Worm (Caenorhabditis elegans): ENCODE results near the gene Y57A10A.24.

Y57A10A.24 gene

DNA sequence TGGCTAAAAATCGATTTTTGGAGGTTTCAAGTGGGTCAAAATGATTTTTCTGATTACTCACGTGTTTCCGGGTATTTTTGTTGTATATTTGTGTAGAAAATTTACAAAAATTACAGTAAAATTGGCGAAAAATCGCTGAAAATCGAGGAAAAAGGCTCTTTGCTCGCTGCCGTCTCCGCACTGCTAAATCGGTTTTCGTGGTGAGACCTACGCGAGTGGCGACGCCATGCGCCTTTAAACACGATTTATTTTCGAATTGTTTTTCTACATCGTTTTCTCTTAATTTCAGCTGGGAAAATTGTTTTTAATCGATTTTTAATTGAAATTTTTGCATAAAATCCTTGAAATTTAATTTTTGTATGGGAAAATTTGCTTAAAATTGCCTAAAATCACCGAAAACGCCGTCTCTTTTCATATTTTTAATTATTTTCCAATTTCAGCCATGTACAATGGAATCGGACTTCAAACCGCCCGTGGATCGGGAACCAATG, 17.8 kb upstream of the Y57A10A.24 start, which contains the start of the genes pqn-87 and rsr-2:
Gene pqn-87 (minus strand): TSS at position 171 of the 491 bp plus-strand sequence.
Gene rsr-2 (plus strand): TSS at position 441 of the 491 bp plus-strand sequence.
- TF ChIP-seq odd-2 (tag; optimal IDR thresholded peaks at IDR 0.05) (no peak), ceh-19 (GFP tag; optimal IDR thresholded peaks at IDR 0.05) (no peak), hlh-30 (tag; optimal IDR thresholded peaks at IDR 0.05; ENCODE audit: insufficient read depth) (no peak), C38D4.7 (GFP tag; optimal IDR thresholded peaks at IDR 0.05) (no peak), Y22D7AL.16 (tag; optimal IDR thresholded peaks at IDR 0.05) (no peak), zip-5 (tag; optimal IDR thresholded peaks at IDR 0.05) (no peak)

DNA sequence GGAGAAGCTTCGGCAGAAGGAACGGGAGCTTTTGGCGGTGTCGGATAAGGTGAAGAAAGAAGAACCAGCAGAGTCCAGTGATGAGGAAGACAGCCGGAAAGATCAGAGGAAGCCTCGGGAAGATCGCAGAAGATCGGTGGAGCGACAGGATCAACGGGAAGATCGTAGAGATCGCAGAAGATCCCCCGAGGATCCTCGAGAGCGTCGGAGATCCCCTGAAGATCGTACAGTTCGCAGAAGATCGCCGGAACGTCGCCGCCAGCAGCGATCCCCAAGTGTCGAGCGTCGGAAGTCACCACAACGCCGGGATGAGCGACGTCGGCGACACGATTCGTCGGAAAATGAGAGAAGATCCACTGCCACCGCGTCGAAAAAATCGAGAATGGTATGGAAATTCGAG, 16.6 kb upstream of the Y57A10A.24 start:
- TF ChIP-seq fkh-6 (tag; optimal IDR thresholded peaks at IDR 0.05) (no peak), ceh-34 (tag; optimal IDR thresholded peaks at IDR 0.05) (no peak), pros-1 (tag; optimal IDR thresholded peaks at IDR 0.05) (no peak), ahr-1 (tag; optimal IDR thresholded peaks at IDR 0.05) (no peak), pat-9 (tag; optimal IDR thresholded peaks at IDR 0.05) (no peak), odd-2 (tag; optimal IDR thresholded peaks at IDR 0.05) (no peak), ceh-45 (GFP tag; IDR thresholded peaks at IDR 0.05) (no peak), tbx-7 (tag; optimal IDR thresholded peaks at IDR 0.05) (no peak), syd-9 (tag; optimal IDR thresholded peaks at IDR 0.05) (no peak), elt-2 (tag; optimal IDR thresholded peaks at IDR 0.05) (no peak), elt-4 (tag; optimal IDR thresholded peaks at IDR 0.05) (no peak), sox-2 (GFP tag; IDR thresholded peaks at IDR 0.05) (no peak), ceh-6 (GFP tag; optimal IDR thresholded peaks at IDR 0.05) (no peak), hlh-15 (tag; optimal IDR thresholded peaks at IDR 0.05) (no peak), ceh-31 (tag; optimal IDR thresholded peaks at IDR 0.05) (no peak)

DNA sequence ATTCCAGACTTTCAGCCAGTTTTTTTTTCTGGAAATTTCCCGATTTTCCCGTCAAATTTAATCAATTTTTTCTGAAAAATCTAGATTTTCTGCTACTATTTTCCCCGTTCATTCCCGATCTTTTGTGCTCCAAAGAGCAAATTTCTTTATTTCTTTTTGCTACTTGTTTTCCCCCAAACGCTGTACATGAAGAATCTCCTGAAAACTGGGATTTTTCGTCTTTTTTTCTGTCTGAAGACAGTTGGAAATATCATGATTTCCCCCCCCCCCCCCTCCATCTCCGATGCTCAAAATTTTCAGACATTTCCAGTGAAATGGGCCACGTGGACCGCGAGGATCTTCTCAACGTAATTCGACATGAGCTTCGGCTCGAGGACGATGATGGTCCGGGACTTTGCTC, 14.7 kb upstream of the Y57A10A.24 start, which contains the start of gene sinh-1:
Gene sinh-1 (plus strand): TSS at position 301 of the 400 bp plus-strand sequence.
- TF ChIP-seq ref-2 (tag; optimal IDR thresholded peaks at IDR 0.05) (no peak), ceh-9 (tag; optimal IDR thresholded peaks at IDR 0.05) (no peak), ceh-24 (tag; optimal IDR thresholded peaks at IDR 0.05) (no peak), zip-5 (tag; optimal IDR thresholded peaks at IDR 0.05) (no peak), ceh-22 (tag; optimal IDR thresholded peaks at IDR 0.05) (no peak), elt-2 (tag; optimal IDR thresholded peaks at IDR 0.05) (no peak), syd-9 (tag; optimal IDR thresholded peaks at IDR 0.05) (no peak), che-1 (tag; optimal IDR thresholded peaks at IDR 0.05) (no peak), nhr-232 (tag; optimal IDR thresholded peaks at IDR 0.05) (no peak), ceh-19 (GFP tag; optimal IDR thresholded peaks at IDR 0.05) (no peak), pax-1 (tag; optimal IDR thresholded peaks at IDR 0.05) (no peak), nhr-11 (tag; optimal IDR thresholded peaks at IDR 0.05) (no peak), ttx-3 (tag; optimal IDR thresholded peaks at IDR 0.05) (no peak), elt-4 (tag; optimal IDR thresholded peaks at IDR 0.05) (no peak), ets-4 (tag; optimal IDR thresholded peaks at IDR 0.05) (no peak), ztf-16 (tag; optimal IDR thresholded peaks at IDR 0.05) (no peak), fkh-6 (tag; optimal IDR thresholded peaks at IDR 0.05) (no peak), unc-42 (tag; optimal IDR thresholded peaks at IDR 0.05) (no peak), pha-2 (tag; optimal IDR thresholded peaks at IDR 0.05) (no peak)

DNA sequence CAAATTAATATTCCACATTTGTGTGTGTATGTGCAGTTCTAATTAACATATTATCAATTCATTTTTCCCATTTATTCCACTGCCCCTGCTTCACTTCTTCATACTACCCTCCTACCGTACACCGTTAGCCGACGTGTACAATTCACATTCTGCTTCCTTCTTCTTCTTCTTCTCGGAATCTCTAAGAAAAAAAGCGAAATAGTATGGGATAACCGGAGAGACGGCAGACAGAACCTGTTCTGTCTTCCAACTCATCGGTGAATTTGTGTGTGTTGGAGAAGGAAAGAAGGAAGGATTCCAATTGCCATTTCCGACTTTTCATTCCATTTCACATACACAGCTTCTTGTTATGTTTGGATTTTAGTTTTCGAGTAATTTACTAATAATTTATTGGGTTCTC, 5.2 kb upstream of the Y57A10A.24 start:
- TF ChIP-seq ceh-22 (tag; optimal IDR thresholded peaks at IDR 0.05) (no peak), fkh-10 (GFP tag; optimal IDR thresholded peaks at IDR 0.05) (no peak), tbx-7 (tag; optimal IDR thresholded peaks at IDR 0.05) (no peak), elt-4 (tag; optimal IDR thresholded peaks at IDR 0.05) (no peak), hlh-6 (tag; optimal IDR thresholded peaks at IDR 0.05) (no peak), ets-4 (tag; optimal IDR thresholded peaks at IDR 0.05) (no peak), ceh-18 (tag; optimal IDR thresholded peaks at IDR 0.05) (no peak), ceh-6 (GFP tag; optimal IDR thresholded peaks at IDR 0.05) (no peak)

Data from whole organism, late embryonic.